Worm (Caenorhabditis elegans): ENCODE results near the gene F55B11.7.
"Not testable (repeated sequence)": the region's sequence is repeated elsewhere in the genome, so short reads cannot be mapped to it uniquely, and the experiment has no call there.

Gene F55B11.7

ce11 chrIV:14435902-14436301 lies 14.1 kb upstream of the F55B11.7 start:
- TF ChIP-seq elt-1 (tag; optimal IDR thresholded peaks at IDR 0.05) (no peak), nhr-77 (tag; optimal IDR thresholded peaks at IDR 0.05) (no peak), ceh-9 (tag; optimal IDR thresholded peaks at IDR 0.05) (no peak), pha-4 (tag; optimal IDR thresholded peaks at IDR 0.05) (no peak), unc-62 (GFP tag; optimal IDR thresholded peaks at IDR 0.05) (no peak), eor-1 (tag; optimal IDR thresholded peaks at IDR 0.05) (no peak), pqm-1 (tag; optimal IDR thresholded peaks at IDR 0.05) (no peak), lin-39 (tag; optimal IDR thresholded peaks at IDR 0.05) (no peak)

ce11 chrIV:14430853-14431252 lies 9.0 kb upstream of the F55B11.7 start, which contains the start of gene F55B11.4:
TSS of gene F55B11.4 (minus strand) at chrIV:14430920.
- no peak for TF ChIP-seq fos-1 (tag; optimal IDR thresholded peaks at IDR 0.05)
- TF ChIP-seq egl-5 (tag; optimal IDR thresholded peaks at IDR 0.05), result no peak
- no peak for TF ChIP-seq nhr-43 (tag; optimal IDR thresholded peaks at IDR 0.05; ENCODE audit: poor library complexity, severe bottlenecking)
- TF ChIP-seq jun-1 (tag; optimal IDR thresholded peaks at IDR 0.05), result no peak
- peak; percentile 88 for TF ChIP-seq elt-2 (tag; optimal IDR thresholded peaks at IDR 0.05)
- TF ChIP-seq egl-27 (tag; optimal IDR thresholded peaks at IDR 0.05), result no peak
- TF ChIP-seq pqm-1 (tag; optimal IDR thresholded peaks at IDR 0.05), result peak; percentile 87
- no peak for TF ChIP-seq ZK546.5 (tag; optimal IDR thresholded peaks at IDR 0.05)
- TF ChIP-seq ztf-11 (tag; optimal IDR thresholded peaks at IDR 0.05), result no peak
- TF ChIP-seq elt-1 (tag; optimal IDR thresholded peaks at IDR 0.05), result no peak
- TF ChIP-seq nhr-67 (tag; optimal IDR thresholded peaks at IDR 0.05), result no peak
- no peak for TF ChIP-seq mml-1 (tag; optimal IDR thresholded peaks at IDR 0.05)
- TF ChIP-seq nhr-77 (tag; optimal IDR thresholded peaks at IDR 0.05), result no peak
- no peak for TF ChIP-seq lsy-12 (tag; optimal IDR thresholded peaks at IDR 0.05)
- no peak for TF ChIP-seq nhr-12 (tag; optimal IDR thresholded peaks at IDR 0.05)
- TF ChIP-seq pha-4 (tag; optimal IDR thresholded peaks at IDR 0.05), result peak; percentile 65

- TF ChIP-seq skn-1, jun-1, nhr-25 (tag; optimal IDR thresholded peaks at IDR 0.05): not testable (repeated sequence)
Observed at ce11 chrIV:14427395-14427794, 5.6 kb upstream of the F55B11.7 start, which contains the start of gene F55B11.5. TSS of gene F55B11.5 (plus strand) at chrIV:14427695.

- TF ChIP-seq snpc-4 (tag; optimal IDR thresholded peaks at IDR 0.05), result no peak
Observed at ce11 chrIV:14424396-14424795, 2.6 kb upstream of the F55B11.7 start, which contains the start of gene F55B11.3. TSS of gene F55B11.3 (plus strand) at chrIV:14424696.

ce11 chrIV:14423194-14423593 lies 1.4 kb upstream of the F55B11.7 start, which contains the start of gene F55B11.2:
TSS of gene F55B11.2 (minus strand) at chrIV:14423294.
- TF ChIP-seq pha-4 (tag; optimal IDR thresholded peaks at IDR 0.05) (no peak), nfya-1 (tag; optimal IDR thresholded peaks at IDR 0.05; ENCODE audit: insufficient read depth) (no peak), lin-15B (tag; optimal IDR thresholded peaks at IDR 0.05) (no peak), unc-39 (tag; optimal IDR thresholded peaks at IDR 0.05) (no peak), hmg-11 (tag; optimal IDR thresholded peaks at IDR 0.05) (no peak), fkh-10 (GFP tag; optimal IDR thresholded peaks at IDR 0.05) (no peak), nhr-67 (tag; optimal IDR thresholded peaks at IDR 0.05) (no peak), tbx-2 (tag; optimal IDR thresholded peaks at IDR 0.05) (no peak), nhr-23 (tag; optimal IDR thresholded peaks at IDR 0.05) (no peak)

- TF ChIP-seq fkh-2 (tag; optimal IDR thresholded peaks at IDR 0.05), result no peak
- TF ChIP-seq nhr-76 (tag; optimal IDR thresholded peaks at IDR 0.05), result no peak
- no peak for TF ChIP-seq fos-1 (tag; optimal IDR thresholded peaks at IDR 0.05)
- no peak for TF ChIP-seq snpc-4 (tag; optimal IDR thresholded peaks at IDR 0.05)
- TF ChIP-seq ama-1 (optimal IDR thresholded peaks at IDR 0.05), result no peak
- no peak for TF ChIP-seq nhr-23 (tag; optimal IDR thresholded peaks at IDR 0.05)
- no peak for TF ChIP-seq zag-1 (tag; optimal IDR thresholded peaks at IDR 0.05)
- no peak for TF ChIP-seq ZK546.5 (tag; optimal IDR thresholded peaks at IDR 0.05)
- TF ChIP-seq lin-39 (tag; optimal IDR thresholded peaks at IDR 0.05), result no peak
- no peak for TF ChIP-seq ztf-4 (tag; optimal IDR thresholded peaks at IDR 0.05)
- TF ChIP-seq sea-2 (GFP tag; optimal IDR thresholded peaks at IDR 0.05), result no peak
- no peak for TF ChIP-seq tbx-2 (tag; optimal IDR thresholded peaks at IDR 0.05)
- TF ChIP-seq egl-27 (tag; optimal IDR thresholded peaks at IDR 0.05), result no peak
- TF ChIP-seq elt-2 (tag; optimal IDR thresholded peaks at IDR 0.05), result no peak
- no peak for TF ChIP-seq mml-1 (tag; optimal IDR thresholded peaks at IDR 0.05)
Observed at ce11 chrIV:14417128-14417527, 4.7 kb downstream of the F55B11.7 start, which contains the start of gene F55B11.6. TSS of gene F55B11.6 (minus strand) at chrIV:14417228.

Measured in whole organism, L3 larva.